Worm (Caenorhabditis elegans) whole organism, L3 larva: Measurements from ENCODE around the gene clec-9.
"Not testable (repeated sequence)": the region's sequence is repeated elsewhere in the genome, so short reads cannot be mapped to it uniquely, and the experiment has no call there.

Experiments used
- aly-2 ChIP-seq: fragments of 150-350 bp; optimal IDR thresholded peaks from 2 replicates; lab custom pipeline; 2014; ENCODE audit warnings: missing biosample characterization, missing genetic modification characterization
- egl-5 ChIP-seq: fragments of 150-350 bp; optimal IDR thresholded peaks from 2 replicates; lab custom pipeline; 2017; ENCODE audit warnings: missing biosample characterization, missing genetic modification reagents, missing genetic modification characterization, inconsistent platforms
- mml-1 ChIP-seq: fragments of 150-350 bp; sonication (generic microtip); optimal IDR thresholded peaks from 3 replicates; lab custom pipeline; 2014; ENCODE audit warnings: missing biosample characterization, missing genetic modification characterization

Gene clec-9

ce11 chrV:16660816-16661215, 45.6 kb downstream of the clec-9 start, which contains the start of gene Y70C5B.2:
Gene Y70C5B.2 (minus strand): TSS chrV:16660916.
- not testable (repeated sequence) for TF ChIP-seq mml-1, egl-5, aly-2 (tag; lab: Kevin White, UChicago)
